Worm (Caenorhabditis elegans): ENCODE data around the gene utx-1.

- TF ChIP-seq ceh-30 (tag; optimal IDR thresholded peaks at IDR 0.05), result peak; percentile 32
- TF ChIP-seq ama-1 (optimal IDR thresholded peaks at IDR 0.05), result no peak
- no peak for TF ChIP-seq nhr-11 (tag; optimal IDR thresholded peaks at IDR 0.05)
- TF ChIP-seq nfya-1 (tag; optimal IDR thresholded peaks at IDR 0.05), result peak; percentile 48
- TF ChIP-seq dmd-4 (tag; optimal IDR thresholded peaks at IDR 0.05; ENCODE audit: borderline replicate concordance), result no peak
- TF ChIP-seq unc-55 (GFP tag; optimal IDR thresholded peaks at IDR 0.05), result no peak
- no peak for TF ChIP-seq fkh-10 (GFP tag; optimal IDR thresholded peaks at IDR 0.05)
- no peak for TF ChIP-seq ceh-9 (tag; optimal IDR thresholded peaks at IDR 0.05)
- no peak for TF ChIP-seq mec-3 (tag; optimal IDR thresholded peaks at IDR 0.05; ENCODE audit: borderline replicate concordance)
- TF ChIP-seq sdc-2 (tag; optimal IDR thresholded peaks at IDR 0.05), result no peak
- no peak for TF ChIP-seq pat-9 (tag; optimal IDR thresholded peaks at IDR 0.05)
- TF ChIP-seq ceh-24 (tag; optimal IDR thresholded peaks at IDR 0.05), result no peak
- TF ChIP-seq odd-2 (tag; optimal IDR thresholded peaks at IDR 0.05), result no peak
- peak; percentile 42 for TF ChIP-seq pqm-1 (tag; optimal IDR thresholded peaks at IDR 0.05)
These were observed 10.9 kb upstream of the utx-1 start, which contains the start of gene sdha-1 for ce11 chrX:8545971-8546442.
